Worm (Caenorhabditis elegans): ENCODE measurements around the gene K08E4.8.

The K08E4.8 gene

DNA sequence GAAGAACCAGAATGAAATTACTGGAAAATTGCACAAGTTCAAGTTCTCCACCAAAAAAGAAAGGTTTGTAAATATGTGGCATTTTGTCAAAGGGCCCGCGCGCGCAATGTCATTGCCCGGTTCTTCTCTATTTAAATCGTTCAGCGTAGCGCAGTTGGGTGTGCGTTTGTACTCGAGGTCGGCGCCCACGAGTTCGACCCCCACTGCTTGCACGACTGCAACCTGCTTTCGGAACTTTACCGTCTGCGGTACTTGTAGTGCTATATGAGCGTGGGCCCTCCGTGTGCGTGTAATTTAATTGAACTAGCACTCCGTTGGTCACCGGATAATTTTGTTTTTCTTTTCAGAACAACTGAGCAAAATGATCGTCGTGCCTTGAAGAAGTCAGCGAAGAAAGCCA is 25.4 kb upstream of the K08E4.8 start (continued):
- TF ChIP-seq dve-1 (tag; optimal IDR thresholded peaks at IDR 0.05) = no peak
- TF ChIP-seq ceh-19 (GFP tag; optimal IDR thresholded peaks at IDR 0.05) = peak; percentile 36
- TF ChIP-seq ceh-30 (tag; optimal IDR thresholded peaks at IDR 0.05) = no peak
- TF ChIP-seq hlh-30 (tag; optimal IDR thresholded peaks at IDR 0.05; ENCODE audit: insufficient read depth) = peak; percentile 68
- no peak for TF ChIP-seq pqm-1 (tag; optimal IDR thresholded peaks at IDR 0.05)
- TF ChIP-seq ceh-24 (tag; optimal IDR thresholded peaks at IDR 0.05) = peak; percentile 22
- peak; percentile 12 for TF ChIP-seq K09A11.1 (tag; optimal IDR thresholded peaks at IDR 0.05; ENCODE audit: insufficient read depth)
- peak; percentile 59 for TF ChIP-seq C08G9.2 (tag; optimal IDR thresholded peaks at IDR 0.05)
- TF ChIP-seq ceh-22 (tag; optimal IDR thresholded peaks at IDR 0.05) = no peak
- TF ChIP-seq ceh-45 (GFP tag; IDR thresholded peaks at IDR 0.05) = no peak
- TF ChIP-seq ama-1 (optimal IDR thresholded peaks at IDR 0.05) = no peak
- peak; percentile 38 for TF ChIP-seq ceh-34 (tag; optimal IDR thresholded peaks at IDR 0.05)
- no peak for TF ChIP-seq ets-4 (tag; optimal IDR thresholded peaks at IDR 0.05)
- peak; percentile 32 for TF ChIP-seq npax-4 (tag; optimal IDR thresholded peaks at IDR 0.05)
- TF ChIP-seq hlh-8 (tag; optimal IDR thresholded peaks at IDR 0.05) = no peak
- TF ChIP-seq elt-4 (tag; optimal IDR thresholded peaks at IDR 0.05) = no peak
- TF ChIP-seq ceh-6 (GFP tag; optimal IDR thresholded peaks at IDR 0.05) = peak; percentile 54
- TF ChIP-seq nhr-11 (tag; optimal IDR thresholded peaks at IDR 0.05) = no peak
- no peak for TF ChIP-seq ceh-9 (tag; optimal IDR thresholded peaks at IDR 0.05)
- peak; percentile 36 for TF ChIP-seq ceh-48 (tag; optimal IDR thresholded peaks at IDR 0.05)
- TF ChIP-seq K02D7.2 (tag; optimal IDR thresholded peaks at IDR 0.05) = peak; percentile 51
- TF ChIP-seq pag-3 (tag; optimal IDR thresholded peaks at IDR 0.05; ENCODE audit: borderline replicate concordance) = no peak
- no peak for TF ChIP-seq F13H6.1 (tag; optimal IDR thresholded peaks at IDR 0.05)
- peak; percentile 62 for TF ChIP-seq hlh-13 (GFP tag; optimal IDR thresholded peaks at IDR 0.05)

DNA sequence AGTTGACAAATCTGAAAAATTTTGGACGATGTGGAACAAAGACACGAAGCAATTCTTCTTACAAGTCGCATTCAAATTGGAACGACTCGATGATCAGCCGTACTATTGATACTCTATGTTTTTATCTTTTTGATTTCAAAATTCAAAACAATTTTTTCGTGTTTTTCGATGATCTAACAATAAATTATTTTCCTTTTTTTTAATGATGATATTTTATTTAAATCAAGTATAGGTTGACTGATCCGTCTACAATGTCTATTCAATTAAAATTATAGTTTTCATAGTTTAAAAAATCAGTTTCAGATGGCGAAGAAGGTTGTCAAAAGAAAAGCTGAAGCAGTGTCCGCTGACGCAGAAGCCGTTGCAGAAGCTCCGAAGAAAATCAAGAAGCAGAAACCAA is 24.0 kb upstream of the K08E4.8 start, which contains the start of gene rbm-34:
Gene rbm-34 (plus strand): TSS at position 301 of the 400 bp plus-strand sequence.
- TF ChIP-seq syd-9 (tag; optimal IDR thresholded peaks at IDR 0.05) (no peak), ceh-6 (GFP tag; optimal IDR thresholded peaks at IDR 0.05) (no peak), ceh-31 (tag; optimal IDR thresholded peaks at IDR 0.05) (no peak), hlh-13 (GFP tag; optimal IDR thresholded peaks at IDR 0.05) (no peak)

DNA sequence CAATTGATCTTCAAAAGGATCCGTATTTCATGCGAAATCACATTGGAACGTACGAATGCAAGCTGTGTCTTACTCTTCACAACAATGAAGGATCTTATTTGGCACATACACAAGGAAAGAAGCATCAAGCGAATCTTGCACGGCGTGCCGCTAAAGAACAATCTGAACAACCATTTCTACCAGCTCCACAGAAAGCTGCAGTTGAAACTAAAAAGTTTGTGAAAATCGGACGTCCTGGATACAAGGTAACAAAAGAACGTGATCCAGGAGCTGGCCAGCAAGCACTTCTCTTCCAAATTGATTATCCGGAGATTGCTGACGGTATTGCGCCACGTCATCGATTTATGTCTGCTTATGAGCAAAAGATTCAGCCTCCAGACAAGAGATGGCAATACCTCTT is 23.5 kb upstream of the K08E4.8 start:
- no peak for TF ChIP-seq tbx-7 (tag; optimal IDR thresholded peaks at IDR 0.05)

DNA sequence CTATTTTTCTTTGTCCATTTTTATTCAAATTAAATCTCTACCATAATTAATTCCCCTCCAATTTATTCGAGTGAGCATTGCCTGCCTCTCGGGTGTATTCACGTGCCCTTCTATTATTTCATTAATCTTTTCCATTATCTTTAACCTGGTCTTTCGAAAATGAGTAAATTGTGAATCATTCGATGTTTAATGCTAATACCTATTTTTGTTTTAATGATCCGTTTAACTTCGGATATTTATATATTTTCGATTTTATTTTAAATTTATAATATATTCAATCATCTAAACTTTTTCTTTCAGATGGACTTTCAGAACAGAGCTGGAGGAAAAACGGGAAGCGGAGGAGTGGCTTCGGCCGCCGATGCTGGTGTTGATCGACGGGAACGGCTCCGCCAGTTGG is 23.0 kb upstream of the K08E4.8 start, which contains the start of gene repo-1:
Gene repo-1 (plus strand): TSS at position 301 of the 400 bp plus-strand sequence.
- TF ChIP-seq ceh-30 (tag; optimal IDR thresholded peaks at IDR 0.05) = no peak
- TF ChIP-seq ztf-16 (tag; optimal IDR thresholded peaks at IDR 0.05) = no peak
- TF ChIP-seq pqm-1 (tag; optimal IDR thresholded peaks at IDR 0.05) = no peak
- TF ChIP-seq sox-2 (GFP tag; IDR thresholded peaks at IDR 0.05) = no peak
- no peak for TF ChIP-seq rnt-1 (tag; optimal IDR thresholded peaks at IDR 0.05)
- TF ChIP-seq T23F11.4 (GFP tag; optimal IDR thresholded peaks at IDR 0.05) = no peak
- TF ChIP-seq fax-1 (tag; optimal IDR thresholded peaks at IDR 0.05) = no peak
- no peak for TF ChIP-seq Y22D7AL.16 (tag; optimal IDR thresholded peaks at IDR 0.05)
- no peak for TF ChIP-seq ceh-24 (tag; optimal IDR thresholded peaks at IDR 0.05)
- no peak for TF ChIP-seq ceh-2 (tag; optimal IDR thresholded peaks at IDR 0.05)
- TF ChIP-seq pat-9 (tag; optimal IDR thresholded peaks at IDR 0.05) = no peak
- no peak for TF ChIP-seq lim-6 (tag; optimal IDR thresholded peaks at IDR 0.05)

DNA sequence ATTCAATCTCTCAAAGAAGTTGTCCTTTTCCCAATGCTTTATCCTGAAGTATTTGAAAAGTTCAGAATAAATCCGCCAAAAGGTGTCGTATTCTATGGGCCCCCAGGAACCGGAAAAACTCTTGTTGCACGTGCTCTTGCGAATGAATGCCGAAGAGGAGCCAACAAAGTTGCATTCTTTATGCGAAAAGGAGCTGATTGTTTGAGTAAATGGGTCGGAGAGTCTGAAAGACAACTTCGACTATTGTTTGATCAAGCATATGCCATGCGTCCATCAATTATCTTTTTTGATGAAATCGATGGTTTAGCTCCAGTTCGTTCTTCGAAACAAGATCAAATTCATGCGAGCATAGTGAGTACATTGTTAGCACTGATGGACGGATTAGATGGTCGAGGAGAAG is 19.7 kb upstream of the K08E4.8 start:
- TF ChIP-seq hlh-13 (GFP tag; optimal IDR thresholded peaks at IDR 0.05) = no peak
- TF ChIP-seq npax-4 (tag; optimal IDR thresholded peaks at IDR 0.05) = no peak
- no peak for TF ChIP-seq pha-4 (tag; optimal IDR thresholded peaks at IDR 0.05)
- no peak for TF ChIP-seq unc-3 (GFP tag; conservative IDR thresholded peaks at IDR 0.05)
- TF ChIP-seq unc-3 (tag; optimal IDR thresholded peaks at IDR 0.05) = no peak
- TF ChIP-seq fax-1 (tag; optimal IDR thresholded peaks at IDR 0.05) = no peak
- no peak for TF ChIP-seq T23F11.4 (GFP tag; optimal IDR thresholded peaks at IDR 0.05)
- TF ChIP-seq madf-2 (tag; optimal IDR thresholded peaks at IDR 0.05) = no peak
- TF ChIP-seq sox-4 (tag; optimal IDR thresholded peaks at IDR 0.05) = no peak
- TF ChIP-seq ceh-9 (tag; optimal IDR thresholded peaks at IDR 0.05) = no peak
- no peak for TF ChIP-seq odd-2 (tag; optimal IDR thresholded peaks at IDR 0.05)
- TF ChIP-seq ztf-16 (tag; optimal IDR thresholded peaks at IDR 0.05) = no peak
- TF ChIP-seq rnt-1 (tag; optimal IDR thresholded peaks at IDR 0.05) = no peak

Measured in whole organism, late embryonic.